Worm (Caenorhabditis elegans) whole organism, L4/young adult: ENCODE results near the gene K10B2.4.

Experiments used
- W03F9.2 ChIP-seq: fragments of 150-350 bp; optimal IDR thresholded peaks from 2 replicates; lab custom pipeline; 2014; ENCODE audit warnings: missing biosample characterization, missing genetic modification characterization
- dao-5 ChIP-seq: sonication (generic microtip); optimal IDR thresholded peaks from 2 replicates; lab custom pipeline; 2016; ENCODE audit warnings: missing genotype, missing genetic modification characterization, moderate library complexity, missing compliant biosample characterization
- him-1 ChIP-seq: sonication (generic microtip); optimal IDR thresholded peaks from 2 replicates; lab custom pipeline; 2016; ENCODE audit warnings: missing genotype, missing genetic modification reagents, missing genetic modification characterization, missing compliant biosample characterization

- TF ChIP-seq dao-5 (no peak), him-1 (tag; lab: Kevin White, UChicago) (no peak), W03F9.2 (tag; lab: Kevin White, UChicago) (no peak)
Observed at ce11 chrII:6398406-6398805, 37.6 kb upstream of the K10B2.4 start, which contains the start of gene zig-10.
